Fruit fly (Drosophila melanogaster) whole organism, embryonic: ENCODE measurements around the gene Dfd.

Experiments
- Asciz ChIP-seq: fragments of 200-800 bp; sonication (Bioruptor generic); optimal IDR thresholded peaks from 2 replicates; lab custom pipeline; 2017; ENCODE audit warnings: missing biosample characterization, mild to moderate bottlenecking, missing genetic modification characterization, missing genetic modification reagents
- CG12104 ChIP-seq: fragments of 200-800 bp; sonication (Bioruptor generic); optimal IDR thresholded peaks from 3 replicates; lab custom pipeline; 2016; ENCODE audit warnings: missing biosample characterization, missing genetic modification characterization
- CG31441 ChIP-seq: fragments of 200-800 bp; sonication (Bioruptor generic); IDR thresholded peaks from 2 replicates; pipeline ENCODE4 v1.3.6; 2022; ENCODE audit warnings: missing biosample characterization, missing genetic modification characterization
- CG7372 ChIP-seq: fragments of 200-800 bp; sonication (Bioruptor generic); IDR thresholded peaks from 2 replicates; pipeline ENCODE4 v1.3.6; 2022; ENCODE audit warnings: missing biosample characterization, missing genetic modification characterization
- E2f1 ChIP-seq: fragments of 200-800 bp; sonication (Bioruptor generic); IDR thresholded peaks from 2 replicates; pipeline ENCODE4 v1.3.6; 2022; ENCODE audit warnings: missing biosample characterization, missing genetic modification characterization
- amos ChIP-seq: fragments of 200-800 bp; sonication (Bioruptor generic); IDR thresholded peaks from 2 replicates; pipeline ENCODE4 v1.3.6; 2022; ENCODE audit warnings: missing biosample characterization, missing genetic modification characterization; ENCODE audit not compliant: partially characterized antibody
- ranshi ChIP-seq: fragments of 200-800 bp; sonication (Bioruptor generic); IDR thresholded peaks from 2 replicates; pipeline ENCODE4 v1.3.6; 2022; ENCODE audit warnings: missing biosample characterization, missing genetic modification characterization

dm6 chr3R:6817977-6818903 is 26.6 kb downstream of the Dfd start:
- no peak for TF ChIP-seq CG7372 (GFP tag; lab: Robert Waterston, UW)
- no peak for TF ChIP-seq CG12104
- TF ChIP-seq amos (GFP tag; lab: Robert Waterston, UW), result no peak
- no peak for TF ChIP-seq ranshi
- peak; percentile 56; the same call in 1 of the 2 replicates for TF ChIP-seq CG31441 (GFP tag; lab: Robert Waterston, UW)
- TF ChIP-seq E2f1 (GFP tag; lab: Robert Waterston, UW), result peak; percentile 53; the same call in 1 of the 2 replicates
- no peak for TF ChIP-seq Asciz
